Fruit fly (Drosophila melanogaster) whole organism, pupa: ENCODE data around the gene Acsx3.

ENCODE experiments used
- CG12605 ChIP-seq: fragments of 200-800 bp; sonication (Bioruptor generic); IDR thresholded peaks from 2 replicates; pipeline ENCODE4 v1.3.6; 2022; ENCODE audit warnings: missing biosample characterization, missing genetic modification characterization
- CG15710 ChIP-seq: fragments of 200-800 bp; sonication (Bioruptor generic); optimal IDR thresholded peaks from 2 replicates; lab custom pipeline; 2018; ENCODE audit warnings: missing biosample characterization, mild to moderate bottlenecking, missing genetic modification characterization, moderate library complexity
- CG17806 ChIP-seq: fragments of 200-800 bp; sonication (Bioruptor generic); optimal IDR thresholded peaks from 2 replicates; lab custom pipeline; 2018; ENCODE audit warnings: missing biosample characterization, mild to moderate bottlenecking, missing genetic modification characterization, moderate library complexity
- CG32121 ChIP-seq: fragments of 200-800 bp; sonication (Bioruptor generic); IDR thresholded peaks from 2 replicates; pipeline ENCODE4 v1.3.6; 2022; ENCODE audit warnings: missing biosample characterization, missing genetic modification characterization
- CG34367 ChIP-seq: fragments of 200-800 bp; sonication (Bioruptor generic); optimal IDR thresholded peaks from 2 replicates; lab custom pipeline; 2018; ENCODE audit warnings: missing biosample characterization, mild to moderate bottlenecking, missing genetic modification characterization
- CG8301 ChIP-seq: fragments of 200-800 bp; sonication (Bioruptor generic); optimal IDR thresholded peaks from 2 replicates; lab custom pipeline; 2018; ENCODE audit warnings: missing biosample characterization, mild to moderate bottlenecking, missing genetic modification characterization
- CG9948 ChIP-seq: fragments of 200-800 bp; sonication (Bioruptor generic); optimal IDR thresholded peaks from 2 replicates; lab custom pipeline; 2018; ENCODE audit warnings: missing biosample characterization, mild to moderate bottlenecking, missing genetic modification characterization, moderate library complexity
- D1 ChIP-seq: fragments of 200-800 bp; sonication (Bioruptor generic); optimal IDR thresholded peaks from 2 replicates; lab custom pipeline; 2018; ENCODE audit warnings: missing biosample characterization, mild to moderate bottlenecking, missing genetic modification characterization, moderate library complexity
- EcR ChIP-seq: fragments of 200-800 bp; sonication (Bioruptor generic); optimal IDR thresholded peaks from 3 replicates; lab custom pipeline; 2019; ENCODE audit warnings: missing biosample characterization, missing genetic modification characterization, mild to moderate bottlenecking, moderate library complexity, missing genetic modification reagents
- fd96Ca ChIP-seq: fragments of 200-800 bp; sonication (Bioruptor generic); IDR thresholded peaks from 3 replicates; pipeline ENCODE4 v1.3.6; 2022; ENCODE audit warnings: missing biosample characterization, missing genetic modification characterization
- gl ChIP-seq: fragments of 200-800 bp; sonication (Bioruptor generic); optimal IDR thresholded peaks from 2 replicates; lab custom pipeline; 2018; ENCODE audit warnings: missing biosample characterization, mild to moderate bottlenecking, missing genetic modification characterization
- rn ChIP-seq: fragments of 200-800 bp; sonication (Bioruptor generic); IDR thresholded peaks from 2 replicates; pipeline ENCODE4 v1.3.6; 2022; ENCODE audit warnings: missing biosample characterization, missing genetic modification characterization

dm6 chr3R:19822138-19822537 lies 41.1 kb downstream of the Acsx3 start:
- TF ChIP-seq CG32121 (GFP tag; lab: Robert Waterston, UW) (no peak), CG12605 (GFP tag; lab: Robert Waterston, UW) (no peak), rn (GFP tag; lab: Robert Waterston, UW) (no peak), EcR (GFP tag; lab: Kevin White, UChicago) (no peak), CG17806 (tag; lab: Kevin White, UChicago) (no peak), CG8301 (no peak), CG15710 (tag; lab: Kevin White, UChicago) (no peak), CG34367 (no peak), gl (no peak), fd96Ca (GFP tag; lab: Robert Waterston, UW) (no peak), D1 (no peak), CG9948 (tag; lab: Kevin White, UChicago) (no peak)
